Fruit fly (Drosophila melanogaster) whole organism, embryonic: ENCODE results near the gene Rpn9.

Experiments used
- Abd-B ChIP-seq: fragments of 200-800 bp; sonication (Bioruptor generic); optimal IDR thresholded peaks from 2 replicates; lab custom pipeline; 2018; ENCODE audit warnings: missing biosample characterization, mild to moderate bottlenecking, missing genetic modification characterization, moderate library complexity
- CG10431 ChIP-seq: fragments of 200-800 bp; sonication (Bioruptor generic); optimal IDR thresholded peaks from 3 replicates; lab custom pipeline; 2018; ENCODE audit warnings: missing biosample characterization, mild to moderate bottlenecking, missing genetic modification characterization
- CG10979 ChIP-seq: fragments of 200-800 bp; sonication (Bioruptor generic); optimal IDR thresholded peaks from 2 replicates; lab custom pipeline; 2018; ENCODE audit warnings: missing biosample characterization, mild to moderate bottlenecking, missing genetic modification characterization, moderate library complexity
- CG11504 ChIP-seq: fragments of 200-800 bp; sonication (Bioruptor generic); optimal IDR thresholded peaks from 3 replicates; lab custom pipeline; 2019; ENCODE audit warnings: missing biosample characterization, mild to moderate bottlenecking, missing genetic modification characterization, moderate library complexity
- CG13775 ChIP-seq: fragments of 200-800 bp; sonication (Bioruptor generic); optimal IDR thresholded peaks from 3 replicates; lab custom pipeline; 2017; ENCODE audit warnings: missing biosample characterization, mild to moderate bottlenecking, missing genetic modification characterization
- CG14667 ChIP-seq: fragments of 200-800 bp; sonication (Bioruptor generic); IDR thresholded peaks from 2 replicates; pipeline ENCODE4 v1.3.6; 2022; ENCODE audit warnings: missing biosample characterization, missing genetic modification characterization
- CG16813 ChIP-seq: fragments of 200-800 bp; sonication (Bioruptor generic); IDR thresholded peaks from 3 replicates; pipeline ENCODE4 v1.3.6; 2022; ENCODE audit warnings: missing biosample characterization, missing genetic modification characterization; ENCODE audit not compliant: partially characterized antibody
- CG17568 ChIP-seq: fragments of 200-800 bp; sonication (Bioruptor generic); optimal IDR thresholded peaks from 2 replicates; lab custom pipeline; 2018; ENCODE audit warnings: missing biosample characterization, mild to moderate bottlenecking, missing genetic modification characterization, moderate library complexity
- CG17829 ChIP-seq: fragments of 200-800 bp; optimal IDR thresholded peaks from 2 replicates; lab custom pipeline; 2019; ENCODE audit warnings: missing biosample characterization, mild to moderate bottlenecking, missing genetic modification characterization, moderate library complexity
- CG2678 ChIP-seq: fragments of 200-800 bp; sonication (Bioruptor generic); optimal IDR thresholded peaks from 3 replicates; lab custom pipeline; 2019; ENCODE audit warnings: missing biosample characterization, mild to moderate bottlenecking, missing genetic modification characterization, moderate library complexity
- CG31441 ChIP-seq: fragments of 200-800 bp; sonication (Bioruptor generic); IDR thresholded peaks from 2 replicates; pipeline ENCODE4 v1.3.6; 2022; ENCODE audit warnings: missing biosample characterization, missing genetic modification characterization
- CG6683 ChIP-seq: fragments of 200-800 bp; sonication (Bioruptor generic); optimal IDR thresholded peaks from 2 replicates; lab custom pipeline; 2017; ENCODE audit warnings: missing biosample characterization, mild to moderate bottlenecking, missing genetic modification characterization, missing genetic modification reagents
- CG6854 ChIP-seq: fragments of 200-800 bp; sonication (Bioruptor generic); optimal IDR thresholded peaks from 3 replicates; lab custom pipeline; 2017; ENCODE audit warnings: missing biosample characterization, mild to moderate bottlenecking, missing genetic modification characterization
- CG7987 ChIP-seq: fragments of 200-800 bp; sonication (Bioruptor generic); optimal IDR thresholded peaks from 2 replicates; lab custom pipeline; 2018; ENCODE audit warnings: missing biosample characterization, mild to moderate bottlenecking, missing genetic modification characterization, moderate library complexity
- CG9932 ChIP-seq: fragments of 200-800 bp; sonication (Bioruptor generic); IDR thresholded peaks from 2 replicates; pipeline ENCODE4 v1.3.6; 2022; ENCODE audit warnings: missing biosample characterization, missing genetic modification characterization
- CTCF ChIP-seq: fragments of 200-800 bp; sonication (Bioruptor generic); optimal IDR thresholded peaks from 2 replicates; lab custom pipeline; 2017; ENCODE audit warnings: missing biosample characterization, mild to moderate bottlenecking, missing genetic modification characterization, moderate library complexity
- Chrac-16 ChIP-seq: fragments of 200-800 bp; sonication (Bioruptor generic); optimal IDR thresholded peaks from 3 replicates; lab custom pipeline; 2016; ENCODE audit warnings: missing biosample characterization, missing genetic modification characterization
- Deaf1 ChIP-seq: fragments of 200-800 bp; optimal IDR thresholded peaks from 3 replicates; lab custom pipeline; 2019; ENCODE audit warnings: missing biosample characterization, mild to moderate bottlenecking, missing genetic modification characterization, moderate library complexity
- Dref ChIP-seq: fragments of 200-800 bp; sonication (Bioruptor generic); IDR thresholded peaks from 2 replicates; pipeline ENCODE4 v1.3.6; 2022; ENCODE audit warnings: missing biosample characterization, missing genetic modification characterization
- E2f1 ChIP-seq: fragments of 200-800 bp; sonication (Bioruptor generic); IDR thresholded peaks from 2 replicates; pipeline ENCODE4 v1.3.6; 2022; ENCODE audit warnings: missing biosample characterization, missing genetic modification characterization
- E2f2 ChIP-seq: fragments of 200-800 bp; sonication (Bioruptor generic); IDR thresholded peaks from 2 replicates; pipeline ENCODE4 v1.3.6; 2022; ENCODE audit warnings: missing biosample characterization, missing genetic modification characterization
- Gug ChIP-seq: fragments of 200-800 bp; sonication (Bioruptor generic); IDR thresholded peaks from 4 replicates; pipeline ENCODE4 v1.3.6; 2022; ENCODE audit warnings: missing biosample characterization, missing genetic modification characterization
- HHEX ChIP-seq: fragments of 200-800 bp; sonication (Bioruptor generic); optimal IDR thresholded peaks from 3 replicates; lab custom pipeline; 2017; ENCODE audit warnings: missing biosample characterization, mild to moderate bottlenecking, missing genetic modification characterization, missing genetic modification reagents
- HLH3B ChIP-seq: fragments of 200-800 bp; sonication (Bioruptor generic); IDR thresholded peaks from 2 replicates; pipeline ENCODE4 v1.3.6; 2022; ENCODE audit warnings: missing biosample characterization, missing genetic modification characterization
- Hr51 ChIP-seq, 2 experiments: fragments of 200-800 bp; sonication (Bioruptor generic); optimal IDR thresholded peaks; 2 replicates in 1 of 2; 3 replicates in 1 of 2; lab custom pipeline; 2016 to 2018; ENCODE audit warnings: missing biosample characterization in 2 of 2, missing genetic modification characterization in 2 of 2, mild to moderate bottlenecking in 1 of 2, moderate library complexity in 1 of 2
- Hr78 ChIP-seq, 2 experiments: fragments of 200-800 bp in 1 of 2; fragments of >200 bp in 1 of 2; sonication (Bioruptor generic) in 1 of 2; optimal IDR thresholded peaks; 2 replicates each; lab custom pipeline; 2017 to 2019; ENCODE audit warnings: missing biosample characterization in 2 of 2, missing genetic modification characterization in 2 of 2, mild to moderate bottlenecking in 1 of 2, moderate library complexity in 1 of 2
- Jarid2 ChIP-seq: fragments of 200-800 bp; sonication (Bioruptor generic); optimal IDR thresholded peaks from 3 replicates; lab custom pipeline; 2017; ENCODE audit warnings: mild to moderate bottlenecking, missing biosample characterization, missing genetic modification reagents, missing genetic modification characterization
- Kr ChIP-seq: fragments of 200-800 bp; sonication (Bioruptor generic); optimal IDR thresholded peaks from 2 replicates; lab custom pipeline; 2017; ENCODE audit warnings: missing biosample characterization, mild to moderate bottlenecking, missing genetic modification characterization
- Meics ChIP-seq: fragments of 200-800 bp; sonication (Bioruptor generic); optimal IDR thresholded peaks from 2 replicates; lab custom pipeline; 2017; ENCODE audit warnings: missing biosample characterization, mild to moderate bottlenecking, missing genetic modification characterization
- Mes4 ChIP-seq: fragments of 200-800 bp; sonication (Bioruptor generic); optimal IDR thresholded peaks from 2 replicates; lab custom pipeline; 2016; ENCODE audit warnings: missing biosample characterization, missing genetic modification characterization
- Myb ChIP-seq: fragments of 200-800 bp; sonication (Bioruptor generic); optimal IDR thresholded peaks from 2 replicates; lab custom pipeline; 2016; ENCODE audit warnings: missing biosample characterization, missing genetic modification characterization
- Side ChIP-seq: fragments of 200-800 bp; sonication (Bioruptor generic); optimal IDR thresholded peaks from 2 replicates; lab custom pipeline; 2016; ENCODE audit warnings: missing biosample characterization, missing genetic modification characterization
- Sox100B ChIP-seq: fragments of 200-800 bp; sonication (Bioruptor generic); optimal IDR thresholded peaks from 3 replicates; lab custom pipeline; 2018; ENCODE audit warnings: missing biosample characterization, mild to moderate bottlenecking, missing genetic modification characterization
- Sox102F ChIP-seq: fragments of 200-800 bp; sonication (Bioruptor generic); optimal IDR thresholded peaks from 2 replicates; lab custom pipeline; 2018; ENCODE audit warnings: missing biosample characterization, mild to moderate bottlenecking, missing genetic modification characterization, moderate library complexity
- bowl ChIP-seq: fragments of 200-800 bp; sonication (Bioruptor generic); IDR thresholded peaks from 2 replicates; pipeline ENCODE4 v1.3.6; 2022; ENCODE audit warnings: missing biosample characterization, missing genetic modification characterization
- dmrt11E ChIP-seq: fragments of 200-800 bp; sonication (Bioruptor generic); optimal IDR thresholded peaks from 3 replicates; lab custom pipeline; 2018; ENCODE audit warnings: missing biosample characterization, mild to moderate bottlenecking, missing genetic modification characterization, moderate library complexity
- en ChIP-seq: fragments of 200-800 bp; sonication (Bioruptor generic); optimal IDR thresholded peaks from 2 replicates; lab custom pipeline; 2016; ENCODE audit warnings: missing biosample characterization, missing genetic modification characterization
- gt ChIP-seq: fragments of 200-800 bp; sonication (Bioruptor generic); IDR thresholded peaks from 2 replicates; pipeline ENCODE4 v1.3.6; 2022; ENCODE audit warnings: missing biosample characterization, missing genetic modification characterization
- hb ChIP-seq: fragments of 200-800 bp; sonication (Bioruptor generic); IDR thresholded peaks from 3 replicates; pipeline ENCODE4 v1.3.6; 2022; ENCODE audit warnings: missing biosample characterization, missing genetic modification characterization; ENCODE audit not compliant: partially characterized antibody
- kay ChIP-seq: fragments of 200-800 bp; sonication (Bioruptor generic); optimal IDR thresholded peaks from 2 replicates; lab custom pipeline; 2016; ENCODE audit warnings: missing biosample characterization, missing genetic modification characterization
- lilli ChIP-seq: fragments of 200-800 bp; sonication (Bioruptor generic); optimal IDR thresholded peaks from 3 replicates; lab custom pipeline; 2016; ENCODE audit warnings: missing biosample characterization, missing genetic modification characterization
- nerfin-1 ChIP-seq: fragments of 200-800 bp; sonication (Bioruptor generic); optimal IDR thresholded peaks from 3 replicates; lab custom pipeline; 2019; ENCODE audit warnings: missing biosample characterization, mild to moderate bottlenecking, missing genetic modification characterization, moderate library complexity
- onecut ChIP-seq: fragments of 200-800 bp; sonication (Bioruptor generic); IDR thresholded peaks from 2 replicates; pipeline ENCODE4 v1.3.6; 2022; ENCODE audit warnings: missing biosample characterization, missing genetic modification characterization
- otp ChIP-seq: fragments of 200-800 bp; sonication (Bioruptor generic); IDR thresholded peaks from 3 replicates; pipeline ENCODE4, ENCODE4 v1.3.6; 2022; ENCODE audit warnings: missing biosample characterization, missing genetic modification characterization
- pnt ChIP-seq: fragments of 200-800 bp; sonication (Bioruptor generic); optimal IDR thresholded peaks from 3 replicates; lab custom pipeline; 2016; ENCODE audit warnings: missing biosample characterization, missing genetic modification characterization
- run ChIP-seq: fragments of 200-800 bp; sonication (Bioruptor generic); optimal IDR thresholded peaks from 3 replicates; lab custom pipeline; 2018; ENCODE audit warnings: missing biosample characterization, mild to moderate bottlenecking, missing genetic modification characterization
- schlank ChIP-seq: fragments of 200-800 bp; sonication (Bioruptor generic); optimal IDR thresholded peaks from 2 replicates; lab custom pipeline; 2018; ENCODE audit warnings: missing biosample characterization, mild to moderate bottlenecking, missing genetic modification characterization
- sd ChIP-seq: fragments of 200-800 bp; sonication (Bioruptor generic); optimal IDR thresholded peaks from 3 replicates; lab custom pipeline; 2018; ENCODE audit warnings: missing biosample characterization, mild to moderate bottlenecking, missing genetic modification characterization, moderate library complexity
- slbo ChIP-seq: fragments of 200-800 bp; sonication (Bioruptor generic); IDR thresholded peaks from 2 replicates; pipeline ENCODE4 v1.3.6; 2022; ENCODE audit warnings: missing biosample characterization, missing genetic modification characterization
- vfl ChIP-seq: fragments of 200-800 bp; sonication (Bioruptor generic); optimal IDR thresholded peaks from 2 replicates; lab custom pipeline; 2016; ENCODE audit warnings: missing biosample characterization, missing genetic modification characterization

Rpn9 gene

DNA sequence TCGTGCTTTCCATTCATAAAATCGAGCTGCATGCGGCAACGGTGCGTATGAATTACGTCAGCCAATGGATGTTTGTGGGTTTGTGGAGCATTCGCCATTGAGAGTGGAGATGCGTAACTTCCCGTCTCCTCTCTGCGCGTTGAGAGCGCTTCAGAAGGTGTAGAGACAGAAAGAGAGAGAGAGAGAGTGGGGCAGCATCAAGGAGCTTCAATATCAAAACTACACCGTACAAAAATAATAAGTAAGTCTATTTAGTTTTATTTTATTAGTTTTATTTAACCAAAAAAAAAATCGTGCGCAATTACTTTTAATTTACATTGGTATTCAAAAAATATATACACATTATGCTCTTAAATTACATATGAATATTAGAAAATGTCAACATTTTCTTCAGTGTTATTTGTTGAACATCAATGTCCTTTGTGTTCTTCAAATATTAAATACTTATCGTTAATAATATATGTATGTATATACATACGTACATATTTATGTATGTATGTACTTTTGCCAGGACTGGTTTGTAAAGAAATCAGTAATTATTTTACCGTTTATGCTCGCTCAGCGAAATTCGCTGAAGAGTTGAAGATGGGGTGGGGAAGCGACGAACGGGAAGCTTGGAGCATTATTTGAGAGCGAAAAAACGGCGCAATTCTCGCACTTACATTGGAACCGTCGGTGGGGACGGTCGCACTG lies 10.4 kb downstream of the Rpn9 start, which contains the start of gene CG10365 (continued):
- TF ChIP-seq schlank (no peak), CG10979 (tag; lab: Kevin White, UChicago) (peak; percentile 82), nerfin-1 (tag; lab: Kevin White, UChicago) (peak; percentile 80), pnt (GFP tag; lab: Kevin White, UChicago) (no peak), Mes4 (GFP tag; lab: Kevin White, UChicago) (no peak), CTCF (GFP tag; lab: Kevin White, UChicago) (no peak), CG9932 (GFP tag; lab: Robert Waterston, UW) (peak; percentile 67), CG17829 (tag; lab: Kevin White, UChicago) (peak; percentile 58), Hr78 (GFP tag; optimal IDR thresholded peaks at IDR 0.05; lab: Kevin White, UChicago) (peak in 1 of 2 experiments; percentile 33), Deaf1 (tag; lab: Kevin White, UChicago) (peak; percentile 40), CG7987 (no peak), kay (GFP tag; lab: Kevin White, UChicago) (peak; percentile 40), CG13775 (peak; percentile 71), hb (GFP tag; lab: Robert Waterston, UW) (no peak), HLH3B (GFP tag; lab: Robert Waterston, UW) (peak; percentile 87), E2f1 (peak; percentile 86), CG11504 (tag; lab: Kevin White, UChicago) (peak; percentile 95), CG16813 (GFP tag; lab: Robert Waterston, UW) (no peak), gt (GFP tag; lab: Robert Waterston, UW) (no peak), Jarid2 (GFP tag; lab: Kevin White, UChicago) (no peak), Gug (GFP tag; lab: Robert Waterston, UW) (no peak), CG17568 (GFP tag; lab: Kevin White, UChicago) (peak; percentile 55), en (no peak), Meics (GFP tag; lab: Kevin White, UChicago) (peak; percentile 93), Sox100B (peak; percentile 93), run (tag; lab: Kevin White, UChicago) (peak; percentile 79), otp (GFP tag; lab: Robert Waterston, UW) (0 out of 3 replicates have a peak, but pooled peaks have one; percentile 19), Myb (GFP tag; lab: Kevin White, UChicago) (no peak), Hr51 (GFP tag; optimal IDR thresholded peaks at IDR 0.05; lab: Kevin White, UChicago) (peak in 1 of 2 experiments; percentile 97), HHEX (GFP tag; lab: Kevin White, UChicago) (peak; percentile 87), Chrac-16 (peak; percentile 74), CG6683 (GFP tag; lab: Kevin White, UChicago) (peak; percentile 85), Sox102F (peak; percentile 93), onecut (GFP tag; lab: Robert Waterston, UW) (peak; percentile 74), CG14667 (GFP tag; lab: Robert Waterston, UW) (peak; percentile 62), Kr (no peak), Side (GFP tag; lab: Kevin White, UChicago) (no peak), CG6854 (GFP tag; lab: Kevin White, UChicago) (peak; percentile 91), CG31441 (peak; percentile 93), slbo (GFP tag; lab: Robert Waterston, UW) (peak; percentile 94), dmrt11E (tag; lab: Kevin White, UChicago) (peak; percentile 26), lilli (GFP tag; lab: Kevin White, UChicago) (peak; percentile 52), vfl (GFP tag; lab: Kevin White, UChicago) (no peak), sd (tag; lab: Kevin White, UChicago) (peak; percentile 65), CG2678 (tag; lab: Kevin White, UChicago) (peak; percentile 96), E2f2 (GFP tag; lab: Robert Waterston, UW) (peak; percentile 56; the same call in 1 of the 2 replicates), Dref (GFP tag; lab: Robert Waterston, UW) (no peak), Abd-B (GFP tag; lab: Kevin White, UChicago) (peak; percentile 43), bowl (GFP tag; lab: Robert Waterston, UW) (peak; percentile 67; the same call in 1 of the 2 replicates), CG10431 (GFP tag; lab: Kevin White, UChicago) (no peak)
